Worm (Caenorhabditis elegans) whole organism, late embryonic: ENCODE measurements around the gene srbc-65.

Experiments used
- F13H6.1 ChIP-seq: sonication (generic microtip); optimal IDR thresholded peaks from 2 replicates; lab custom pipeline; 2016; ENCODE audit warnings: missing genetic modification characterization, missing compliant biosample characterization
- K02D7.2 ChIP-seq: sonication (generic microtip); optimal IDR thresholded peaks from 2 replicates; lab custom pipeline; 2017; ENCODE audit warnings: mild to moderate bottlenecking, missing genetic modification characterization, missing compliant biosample characterization
- K09A11.1 ChIP-seq: sonication (generic microtip); optimal IDR thresholded peaks from 2 replicates; lab custom pipeline; 2017; ENCODE audit warnings: antibody characterized with exemption, mild to moderate bottlenecking, missing genetic modification characterization, missing compliant biosample characterization; ENCODE audit not compliant: insufficient read depth
- ceh-2 ChIP-seq: sonication (generic microtip); optimal IDR thresholded peaks from 2 replicates; lab custom pipeline; 2016; ENCODE audit warnings: missing genotype, missing genetic modification characterization, missing compliant biosample characterization
- ceh-22 ChIP-seq: sonication (generic microtip); optimal IDR thresholded peaks from 2 replicates; lab custom pipeline; 2017; ENCODE audit warnings: missing biosample characterization, missing genetic modification characterization
- ceh-24 ChIP-seq: sonication (generic microtip); optimal IDR thresholded peaks from 2 replicates; lab custom pipeline; 2016; ENCODE audit warnings: mild to moderate bottlenecking, missing genetic modification characterization, missing compliant biosample characterization
- ceh-30 ChIP-seq: fragments of 150-350 bp; optimal IDR thresholded peaks from 2 replicates; lab custom pipeline; 2014; ENCODE audit warnings: missing biosample characterization, missing genetic modification characterization
- ceh-48 ChIP-seq: sonication (generic microtip); optimal IDR thresholded peaks from 2 replicates; lab custom pipeline; 2016; ENCODE audit warnings: missing genetic modification characterization, inconsistent platforms, missing compliant biosample characterization
- ceh-9 ChIP-seq: sonication (generic microtip); optimal IDR thresholded peaks from 2 replicates; lab custom pipeline; 2016; ENCODE audit warnings: mild to moderate bottlenecking, missing genetic modification characterization, inconsistent platforms, missing compliant biosample characterization
- che-1 ChIP-seq: sonication (generic microtip); optimal IDR thresholded peaks from 2 replicates; lab custom pipeline; 2016; ENCODE audit warnings: mild to moderate bottlenecking, missing genetic modification characterization, missing compliant biosample characterization
- elt-2 ChIP-seq: sonication (generic microtip); optimal IDR thresholded peaks from 2 replicates; lab custom pipeline; 2016; ENCODE audit warnings: missing genetic modification reagents, missing genetic modification characterization, missing compliant biosample characterization
- elt-4 ChIP-seq: sonication (generic microtip); optimal IDR thresholded peaks from 2 replicates; lab custom pipeline; 2016; ENCODE audit warnings: missing genetic modification characterization, missing compliant biosample characterization
- ets-4 ChIP-seq: sonication (generic microtip); optimal IDR thresholded peaks from 2 replicates; lab custom pipeline; 2016; ENCODE audit warnings: missing genetic modification characterization, missing compliant biosample characterization
- fkh-6 ChIP-seq: sonication (generic microtip); optimal IDR thresholded peaks from 2 replicates; lab custom pipeline; 2016; ENCODE audit warnings: missing genetic modification characterization, missing compliant biosample characterization
- gmeb-2 ChIP-seq: sonication (generic microtip); optimal IDR thresholded peaks from 2 replicates; lab custom pipeline; 2016; ENCODE audit warnings: missing genetic modification characterization, inconsistent platforms, missing compliant biosample characterization
- hlh-30 ChIP-seq: sonication (generic microtip); optimal IDR thresholded peaks from 2 replicates; lab custom pipeline; 2017; ENCODE audit warnings: antibody characterized with exemption, missing genetic modification characterization, missing compliant biosample characterization; ENCODE audit not compliant: insufficient read depth
- hlh-6 ChIP-seq: sonication (generic microtip); optimal IDR thresholded peaks from 2 replicates; lab custom pipeline; 2016; ENCODE audit warnings: missing genotype, missing genetic modification characterization, missing compliant biosample characterization
- hlh-8 ChIP-seq: sonication (generic microtip); optimal IDR thresholded peaks from 2 replicates; lab custom pipeline; 2016; ENCODE audit warnings: missing genotype, missing genetic modification characterization, missing compliant biosample characterization
- lin-11 ChIP-seq: fragments of 200-800 bp; sonication (Bioruptor generic); optimal IDR thresholded peaks from 2 replicates; lab custom pipeline; 2018; ENCODE audit warnings: mild to moderate bottlenecking, missing genetic modification characterization, missing compliant biosample characterization
- madf-2 ChIP-seq: sonication (generic microtip); optimal IDR thresholded peaks from 2 replicates; lab custom pipeline; 2017; ENCODE audit warnings: missing genetic modification characterization, missing compliant biosample characterization
- mec-3 ChIP-seq: sonication (generic microtip); optimal IDR thresholded peaks from 2 replicates; lab custom pipeline; 2016; ENCODE audit warnings: borderline replicate concordance, missing genetic modification characterization, missing compliant biosample characterization
- nfya-1 ChIP-seq: sonication (generic microtip); optimal IDR thresholded peaks from 2 replicates; lab custom pipeline; 2017; ENCODE audit warnings: missing genetic modification characterization, mild to moderate bottlenecking, missing compliant biosample characterization, antibody characterized with exemption, moderate library complexity
- nhr-11 ChIP-seq: fragments of 150-350 bp; optimal IDR thresholded peaks from 2 replicates; lab custom pipeline; 2014; ENCODE audit warnings: missing biosample characterization, missing genetic modification characterization
- pat-9 ChIP-seq: fragments of 200-800 bp; sonication (Bioruptor generic); optimal IDR thresholded peaks from 2 replicates; lab custom pipeline; 2018; ENCODE audit warnings: mild to moderate bottlenecking, missing genetic modification characterization, moderate library complexity, missing compliant biosample characterization
- pax-1 ChIP-seq: fragments of 150-350 bp; optimal IDR thresholded peaks from 2 replicates; lab custom pipeline; 2014; ENCODE audit warnings: missing biosample characterization, missing genetic modification characterization
- pros-1 ChIP-seq: fragments of 150-350 bp; optimal IDR thresholded peaks from 2 replicates; lab custom pipeline; 2014; ENCODE audit warnings: missing biosample characterization, missing genetic modification reagents, missing genetic modification characterization
- ref-2 ChIP-seq: sonication (generic microtip); optimal IDR thresholded peaks from 2 replicates; lab custom pipeline; 2016; ENCODE audit warnings: missing genetic modification characterization, missing compliant biosample characterization
- rnt-1 ChIP-seq: sonication (generic microtip); optimal IDR thresholded peaks from 2 replicates; lab custom pipeline; 2016; ENCODE audit warnings: missing genetic modification characterization, missing compliant biosample characterization
- sdc-2 ChIP-seq: sonication (generic microtip); optimal IDR thresholded peaks from 2 replicates; lab custom pipeline; 2016; ENCODE audit warnings: missing genotype, missing genetic modification characterization, missing compliant biosample characterization
- sox-2 ChIP-seq: fragments of 200-800 bp; sonication (Bioruptor generic); IDR thresholded peaks from 2 replicates; pipeline ENCODE4 v1.3.6; 2022; ENCODE audit warnings: missing genetic modification reagents, missing genetic modification characterization, missing compliant biosample characterization
- sox-4 ChIP-seq: sonication (generic microtip); optimal IDR thresholded peaks from 2 replicates; lab custom pipeline; 2017; ENCODE audit warnings: mild to moderate bottlenecking, missing genetic modification characterization, inconsistent platforms, missing compliant biosample characterization
- tbx-2 ChIP-seq: sonication (generic microtip); optimal IDR thresholded peaks from 2 replicates; lab custom pipeline; 2016; ENCODE audit warnings: missing genetic modification characterization, missing compliant biosample characterization
- tbx-7 ChIP-seq: sonication (generic microtip); optimal IDR thresholded peaks from 2 replicates; lab custom pipeline; 2016; ENCODE audit warnings: missing genotype, missing genetic modification characterization, missing compliant biosample characterization
- unc-3 ChIP-seq, 2 experiments: fragments of 200-800 bp in 1 of 2; sonication (Bioruptor generic) in 1 of 2; sonication (generic microtip) in 1 of 2; conservative IDR thresholded peaks in 1 of 2; optimal IDR thresholded peaks in 1 of 2; 2 replicates each; pipeline versions ENCODE4 v1.3.6 to Lab custom; 2016 to 2022; ENCODE audit warnings: missing compliant biosample characterization in 2 of 2, missing genetic modification characterization in 2 of 2, missing genetic modification reagents in 1 of 2
- unc-55 ChIP-seq: sonication (generic microtip); optimal IDR thresholded peaks from 2 replicates; lab custom pipeline; 2017; ENCODE audit warnings: missing biosample characterization, missing genetic modification reagents, missing genetic modification characterization
- zip-5 ChIP-seq: sonication (generic microtip); optimal IDR thresholded peaks from 2 replicates; lab custom pipeline; 2016; ENCODE audit warnings: missing genetic modification characterization, missing compliant biosample characterization
- ztf-16 ChIP-seq: sonication (generic microtip); optimal IDR thresholded peaks from 2 replicates; lab custom pipeline; 2017; ENCODE audit warnings: missing genetic modification characterization, missing compliant biosample characterization

Gene srbc-65

DNA sequence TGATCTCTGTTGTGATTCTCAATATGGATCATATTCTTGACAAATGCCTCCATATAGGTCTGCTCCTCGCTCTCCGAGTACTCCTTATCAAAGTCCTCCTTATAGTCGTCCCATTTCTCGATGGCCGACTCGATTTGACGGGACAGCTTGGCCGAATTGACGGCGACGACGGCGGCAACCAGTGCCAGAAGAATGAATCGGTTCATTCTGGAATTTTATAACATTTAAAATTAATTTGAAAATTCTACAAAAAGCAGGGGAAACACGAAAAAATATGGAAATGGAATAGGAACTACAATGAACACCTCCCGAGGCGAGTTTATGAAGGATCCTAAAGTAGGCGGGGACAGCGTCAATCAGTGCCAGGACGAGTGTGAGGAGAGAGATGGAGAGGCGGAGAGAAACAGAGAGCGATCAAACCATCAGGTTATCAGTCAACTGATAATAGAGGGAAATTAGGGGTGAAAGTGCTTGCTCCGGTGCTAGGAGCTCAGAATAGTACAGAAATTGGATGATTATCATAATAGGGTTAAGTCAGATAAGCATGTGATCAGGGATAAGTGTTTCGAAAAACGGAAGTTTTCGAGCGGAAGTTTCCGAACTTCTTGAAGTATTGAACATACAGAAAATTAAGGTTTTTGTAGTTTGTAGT is 44.5 kb downstream of the srbc-65 start, which contains the start of gene cpl-1:
TSS of gene cpl-1 (minus strand) at position 207 of the 652 bp plus-strand sequence.
- no peak for TF ChIP-seq mec-3 (tag; lab: Kevin White, UChicago)
- peak; percentile 82 for TF ChIP-seq elt-2 (tag; lab: Kevin White, UChicago)
- no peak for TF ChIP-seq unc-3 (GFP tag; conservative IDR thresholded peaks at IDR 0.05; lab: Robert Waterston, UW)
- TF ChIP-seq unc-3 (tag; optimal IDR thresholded peaks at IDR 0.05; lab: Kevin White, UChicago): no peak
- TF ChIP-seq, all 69 proteins: peak for 1

DNA sequence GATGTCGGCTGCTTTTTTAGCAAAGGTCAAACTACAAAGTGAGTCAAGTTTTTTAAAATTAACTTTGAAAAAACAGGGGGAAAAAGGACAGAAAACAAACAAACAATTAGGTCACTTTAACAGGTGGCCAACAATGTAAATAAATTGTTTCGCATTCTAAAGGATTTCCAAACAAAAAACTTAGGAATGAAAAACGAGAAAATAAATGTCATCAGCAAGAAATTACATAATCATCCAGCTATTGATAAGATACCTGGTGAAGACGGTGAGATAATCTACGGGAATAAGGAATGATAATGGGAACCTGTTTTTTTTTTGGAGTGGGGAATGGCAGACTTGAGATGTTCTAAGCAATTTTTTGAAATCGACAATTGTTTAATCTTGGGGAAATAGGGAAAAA is 45.3 kb downstream of the srbc-65 start:
- TF ChIP-seq ceh-30 (tag; lab: Kevin White, UChicago): no peak
- TF ChIP-seq sox-2: no peak
- TF ChIP-seq ceh-24: no peak
- TF ChIP-seq elt-2 (tag; lab: Kevin White, UChicago): peak; percentile 50

DNA sequence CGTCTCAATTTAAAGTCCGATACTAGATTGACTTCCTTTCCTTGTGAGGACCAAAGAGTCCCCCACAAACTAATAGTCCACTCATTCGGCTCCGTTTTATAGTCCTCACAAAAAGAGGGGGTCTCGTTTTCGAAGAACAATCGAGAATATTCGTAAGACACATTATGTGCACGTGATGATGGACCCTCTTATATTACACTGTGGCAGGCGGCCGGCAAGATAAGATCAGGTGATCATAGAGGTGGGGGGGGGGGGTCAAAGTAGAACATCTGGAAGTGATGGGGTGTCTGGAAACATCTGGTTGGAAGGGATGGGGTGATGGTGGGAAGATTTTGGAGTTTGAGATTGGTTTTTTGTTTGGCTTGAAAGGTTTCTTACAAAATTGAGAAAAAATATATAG is 47.7 kb downstream of the srbc-65 start:
- TF ChIP-seq lin-11 (tag; lab: Kevin White, UChicago) (no peak), nfya-1 (tag; lab: Kevin White, UChicago) (no peak), hlh-30 (tag; lab: Kevin White, UChicago) (peak; percentile 84), elt-4 (tag; lab: Kevin White, UChicago) (no peak), zip-5 (tag; lab: Kevin White, UChicago) (no peak), unc-55 (GFP tag; lab: Kevin White, UChicago) (no peak), ztf-16 (tag; lab: Kevin White, UChicago) (no peak), F13H6.1 (tag; lab: Kevin White, UChicago) (no peak), pros-1 (tag; lab: Kevin White, UChicago) (no peak), hlh-8 (tag; lab: Kevin White, UChicago) (peak; percentile 28), rnt-1 (tag; lab: Kevin White, UChicago) (peak; percentile 13), ceh-30 (tag; lab: Kevin White, UChicago) (no peak), che-1 (tag; lab: Kevin White, UChicago) (no peak), mec-3 (tag; lab: Kevin White, UChicago) (no peak), gmeb-2 (no peak), pax-1 (tag; lab: Kevin White, UChicago) (no peak), ref-2 (tag; lab: Kevin White, UChicago) (no peak), sox-2 (no peak), ceh-22 (tag; lab: Kevin White, UChicago) (no peak), K09A11.1 (tag; lab: Kevin White, UChicago) (no peak), ceh-2 (tag; lab: Kevin White, UChicago) (no peak), K02D7.2 (tag; lab: Kevin White, UChicago) (no peak), tbx-2 (tag; lab: Kevin White, UChicago) (no peak), hlh-6 (tag; lab: Kevin White, UChicago) (no peak), fkh-6 (tag; lab: Kevin White, UChicago) (no peak), nhr-11 (tag; lab: Kevin White, UChicago) (no peak), ets-4 (no peak), tbx-7 (tag; lab: Kevin White, UChicago) (no peak), sdc-2 (no peak), ceh-48 (tag; lab: Kevin White, UChicago) (no peak), ceh-24 (no peak), pat-9 (tag; lab: Kevin White, UChicago) (peak; percentile 5), madf-2 (tag; lab: Kevin White, UChicago) (no peak), sox-4 (tag; lab: Kevin White, UChicago) (no peak), ceh-9 (no peak)
